Fruit fly (Drosophila melanogaster) whole organism, embryonic: Measurements from ENCODE around the gene Iris.

Experiments
- CG11560 ChIP-seq: fragments of 200-800 bp; sonication (Bioruptor generic); IDR thresholded peaks from 3 replicates; pipeline ENCODE4 v1.3.6; 2022; ENCODE audit warnings: missing biosample characterization, missing genetic modification characterization
- CG13287 ChIP-seq: fragments of 200-800 bp; sonication (Bioruptor generic); IDR thresholded peaks from 2 replicates; pipeline ENCODE4 v1.3.6; 2022; ENCODE audit warnings: missing biosample characterization, missing genetic modification characterization; ENCODE audit not compliant: partially characterized antibody
- CG14441 ChIP-seq: fragments of 200-800 bp; sonication (Bioruptor generic); IDR thresholded peaks from 2 replicates; pipeline ENCODE4 v1.3.6; 2022; ENCODE audit warnings: missing biosample characterization, missing genetic modification characterization
- CG14667 ChIP-seq: fragments of 200-800 bp; sonication (Bioruptor generic); IDR thresholded peaks from 2 replicates; pipeline ENCODE4 v1.3.6; 2022; ENCODE audit warnings: missing biosample characterization, missing genetic modification characterization
- E2f1 ChIP-seq: fragments of 200-800 bp; sonication (Bioruptor generic); IDR thresholded peaks from 2 replicates; pipeline ENCODE4 v1.3.6; 2022; ENCODE audit warnings: missing biosample characterization, missing genetic modification characterization
- Nf-YC ChIP-seq: fragments of 200-800 bp; optimal IDR thresholded peaks from 3 replicates; lab custom pipeline; 2019; ENCODE audit warnings: missing biosample characterization, mild to moderate bottlenecking, missing genetic modification characterization, moderate library complexity
- bab2 ChIP-seq: fragments of 200-800 bp; sonication (Bioruptor generic); optimal IDR thresholded peaks from 2 replicates; lab custom pipeline; 2016; ENCODE audit warnings: missing biosample characterization, missing genetic modification characterization
- fd96Cb ChIP-seq: fragments of 200-800 bp; sonication (Bioruptor generic); optimal IDR thresholded peaks from 2 replicates; lab custom pipeline; 2018; ENCODE audit warnings: missing biosample characterization, mild to moderate bottlenecking, missing genetic modification characterization, moderate library complexity
- luna ChIP-seq: fragments of 200-800 bp; sonication (Bioruptor generic); optimal IDR thresholded peaks from 2 replicates; lab custom pipeline; 2016; ENCODE audit warnings: missing biosample characterization, missing genetic modification characterization
- sob ChIP-seq: fragments of 200-800 bp; sonication (Bioruptor generic); IDR thresholded peaks from 2 replicates; pipeline ENCODE4 v1.3.6; 2022; ENCODE audit warnings: missing biosample characterization, missing genetic modification characterization

DNA sequence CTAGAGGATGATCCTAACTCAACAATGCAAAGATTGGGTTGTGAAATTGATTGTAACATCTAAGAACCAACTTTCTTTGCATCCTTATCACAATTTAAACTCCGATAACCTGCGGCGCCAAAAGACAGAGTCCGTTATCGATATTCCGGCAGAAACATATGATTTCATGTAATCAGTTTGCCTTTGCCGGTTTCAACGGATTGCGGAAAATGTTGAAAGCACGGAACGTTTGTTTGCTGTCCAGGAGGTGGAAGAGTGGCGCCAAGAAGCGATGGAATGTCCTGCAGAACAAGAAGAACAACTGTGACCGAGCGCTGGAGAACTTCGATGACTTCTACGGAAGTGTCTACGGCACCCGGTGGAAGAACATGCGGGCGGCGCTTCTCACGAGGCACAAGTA, 13.8 kb upstream of the Iris start:
- TF ChIP-seq Nf-YC (no peak), E2f1 (GFP tag; lab: Robert Waterston, UW) (no peak), fd96Cb (tag; lab: Kevin White, UChicago) (no peak), luna (GFP tag; lab: Kevin White, UChicago) (no peak), bab2 (GFP tag; lab: Kevin White, UChicago) (no peak), CG11560 (no peak), CG14441 (GFP tag; lab: Robert Waterston, UW) (no peak), CG13287 (GFP tag; lab: Robert Waterston, UW) (peak; percentile 78), sob (GFP tag; lab: Robert Waterston, UW) (no peak), CG14667 (GFP tag; lab: Robert Waterston, UW) (no peak)
